Worm (Caenorhabditis elegans) whole organism, L4 larva: Measurements from ENCODE around the gene F27B10.1.

Experiments used
- F10B5.3 ChIP-seq: sonication (generic microtip); optimal IDR thresholded peaks from 2 replicates; lab custom pipeline; 2016; ENCODE audit warnings: mild to moderate bottlenecking, missing genetic modification characterization, missing compliant biosample characterization
- F49E8.2 ChIP-seq: sonication (generic microtip); optimal IDR thresholded peaks from 2 replicates; lab custom pipeline; 2016; ENCODE audit warnings: missing compliant biosample characterization, mild to moderate bottlenecking, missing genetic modification characterization, borderline replicate concordance
- Y105C5A.15 ChIP-seq: fragments of 200-800 bp; sonication (Bioruptor generic); IDR thresholded peaks from 2 replicates; pipeline ENCODE4 v1.3.6; 2022; ENCODE audit warnings: missing genetic modification characterization, missing compliant biosample characterization
- Y5F2A.4 ChIP-seq: fragments of 200-800 bp; sonication (Bioruptor generic); optimal IDR thresholded peaks from 2 replicates; lab custom pipeline; 2018; ENCODE audit warnings: mild to moderate bottlenecking, missing genetic modification characterization, missing compliant biosample characterization
- ZK337.2 ChIP-seq: fragments of 200-800 bp; sonication (Bioruptor generic); IDR thresholded peaks from 2 replicates; pipeline ENCODE4 v1.3.6; 2022; ENCODE audit warnings: missing genetic modification reagents, missing genetic modification characterization, missing compliant biosample characterization
- aly-2 ChIP-seq: sonication (generic microtip); optimal IDR thresholded peaks from 2 replicates; lab custom pipeline; 2018; ENCODE audit warnings: missing biosample characterization, missing genetic modification characterization
- ama-1 ChIP-seq: fragments of 150-350 bp; optimal IDR thresholded peaks from 2 replicates; lab custom pipeline; 2014; ENCODE audit warnings: inconsistent platforms, mixed read lengths
- arid-1 ChIP-seq: fragments of 200-800 bp; sonication (Bioruptor generic); conservative IDR thresholded peaks from 2 replicates; pipeline ENCODE4 v1.3.6; 2022; ENCODE audit warnings: missing genetic modification reagents, missing genetic modification characterization, missing compliant biosample characterization
- ceh-20 ChIP-seq: fragments of 200-800 bp; sonication (Bioruptor generic); IDR thresholded peaks from 2 replicates; pipeline ENCODE4 v1.3.6; 2022; ENCODE audit warnings: missing genetic modification reagents, missing genetic modification characterization, missing compliant biosample characterization
- ceh-28 ChIP-seq: fragments of 150-350 bp; optimal IDR thresholded peaks from 2 replicates; lab custom pipeline; 2014; ENCODE audit warnings: missing biosample characterization, missing genetic modification reagents, missing genetic modification characterization
- ceh-62 ChIP-seq: sonication (generic microtip); optimal IDR thresholded peaks from 2 replicates; lab custom pipeline; 2017; ENCODE audit warnings: missing biosample characterization, missing genetic modification characterization
- cey-2 ChIP-seq: sonication (generic microtip); optimal IDR thresholded peaks from 3 replicates; lab custom pipeline; 2017; ENCODE audit warnings: missing genetic modification characterization, mild to moderate bottlenecking, missing compliant biosample characterization, antibody characterized with exemption, borderline replicate concordance; ENCODE audit not compliant: insufficient read depth
- daf-12 ChIP-seq: fragments of 150-350 bp; optimal IDR thresholded peaks from 2 replicates; lab custom pipeline; 2014; ENCODE audit warnings: missing biosample characterization, missing genetic modification reagents, missing genetic modification characterization
- daf-16 ChIP-seq, 3 experiments: sonication (generic microtip); optimal IDR thresholded peaks; 2 replicates each; lab custom pipeline; 2016 to 2017; ENCODE audit warnings: missing genetic modification characterization in 3 of 3, missing genetic modification reagents in 3 of 3, mild to moderate bottlenecking in 2 of 3, missing compliant biosample characterization in 2 of 3, missing biosample characterization in 1 of 3, moderate library complexity in 1 of 3
- dmd-8 ChIP-seq: fragments of 200-800 bp; sonication (Bioruptor generic); IDR thresholded peaks from 2 replicates; pipeline ENCODE4 v1.3.6; 2022; ENCODE audit warnings: missing genetic modification characterization, missing compliant biosample characterization
- dpl-1 ChIP-seq: fragments of 150-350 bp; optimal IDR thresholded peaks from 2 replicates; lab custom pipeline; 2014; ENCODE audit warnings: missing biosample characterization, missing genetic modification reagents, missing genetic modification characterization
- duxl-1 ChIP-seq: sonication (generic microtip); optimal IDR thresholded peaks from 2 replicates; lab custom pipeline; 2016; ENCODE audit warnings: mild to moderate bottlenecking, missing genetic modification characterization, moderate library complexity, missing compliant biosample characterization; ENCODE audit not compliant: poor library complexity
- dve-1 ChIP-seq: sonication (generic microtip); optimal IDR thresholded peaks from 2 replicates; lab custom pipeline; 2017; ENCODE audit warnings: antibody characterized with exemption, mild to moderate bottlenecking, missing genetic modification characterization, missing compliant biosample characterization; ENCODE audit not compliant: insufficient read depth
- fos-1 ChIP-seq: fragments of 150-350 bp; optimal IDR thresholded peaks from 2 replicates; lab custom pipeline; 2014; ENCODE audit warnings: missing biosample characterization, missing genetic modification characterization
- gei-8 ChIP-seq: fragments of 200-800 bp; sonication (Bioruptor generic); optimal IDR thresholded peaks from 2 replicates; lab custom pipeline; 2018; ENCODE audit warnings: mild to moderate bottlenecking, missing genetic modification characterization, missing compliant biosample characterization
- hif-1 ChIP-seq, 2 experiments: sonication (generic microtip); optimal IDR thresholded peaks; 2 replicates each; lab custom pipeline; 2016 to 2017; ENCODE audit warnings: missing compliant biosample characterization in 2 of 2, missing genetic modification characterization in 2 of 2, missing genetic modification reagents in 2 of 2, missing genotype in 2 of 2, mild to moderate bottlenecking in 1 of 2
- hlh-11 ChIP-seq: fragments of 200-800 bp; sonication (Bioruptor generic); optimal IDR thresholded peaks from 2 replicates; lab custom pipeline; 2018; ENCODE audit warnings: mild to moderate bottlenecking, missing genetic modification characterization, missing compliant biosample characterization
- hmg-1.1 ChIP-seq: fragments of 200-800 bp; sonication (Bioruptor generic); IDR thresholded peaks from 2 replicates; pipeline ENCODE4 v1.3.6; 2022; ENCODE audit warnings: missing genetic modification reagents, missing genetic modification characterization, missing compliant biosample characterization
- lim-7 ChIP-seq: fragments of 200-800 bp; sonication (Bioruptor generic); IDR thresholded peaks from 2 replicates; pipeline ENCODE4 v1.3.6; 2022; ENCODE audit warnings: missing genetic modification characterization, missing compliant biosample characterization
- lin-1 ChIP-seq: fragments of 200-800 bp; sonication (Bioruptor generic); IDR thresholded peaks from 2 replicates; pipeline ENCODE4 v1.3.6; 2022; ENCODE audit warnings: missing genetic modification reagents, missing genetic modification characterization, missing compliant biosample characterization
- lin-15B ChIP-seq: fragments of 150-350 bp; sonication (generic microtip); optimal IDR thresholded peaks from 3 replicates; lab custom pipeline; 2014; ENCODE audit warnings: missing biosample characterization, missing genetic modification characterization
- madf-5 ChIP-seq, 2 experiments: fragments of 200-800 bp; sonication (Bioruptor generic); IDR thresholded peaks; 2 replicates each; pipeline ENCODE4 v1.3.6; 2022; ENCODE audit warnings: missing compliant biosample characterization in 2 of 2, missing genetic modification characterization in 2 of 2
- mdl-1 ChIP-seq, 2 experiments: fragments of 150-350 bp in 1 of 2; sonication (generic microtip) in 1 of 2; optimal IDR thresholded peaks; 2 replicates each; lab custom pipeline; 2014 to 2017; ENCODE audit warnings: missing biosample characterization in 2 of 2, missing genetic modification characterization in 2 of 2
- mdt-29 ChIP-seq: fragments of 200-800 bp; sonication (Bioruptor generic); IDR thresholded peaks from 2 replicates; pipeline ENCODE4 v1.3.6; 2022; ENCODE audit warnings: missing genetic modification reagents, missing genetic modification characterization, missing compliant biosample characterization
- mep-1 ChIP-seq: fragments of 150-350 bp; sonication (generic microtip); optimal IDR thresholded peaks from 3 replicates; lab custom pipeline; 2014; ENCODE audit warnings: missing biosample characterization, missing genetic modification characterization
- mes-2 ChIP-seq: sonication (generic microtip); optimal IDR thresholded peaks from 2 replicates; lab custom pipeline; 2016; ENCODE audit warnings: missing genotype, mild to moderate bottlenecking, missing genetic modification characterization, missing compliant biosample characterization; ENCODE audit not compliant: poor library complexity, severe bottlenecking
- mxl-2 ChIP-seq: fragments of 200-800 bp; sonication (Bioruptor generic); conservative IDR thresholded peaks from 2 replicates; pipeline ENCODE4 v1.3.6; 2022; ENCODE audit warnings: missing genetic modification reagents, missing genetic modification characterization, missing compliant biosample characterization
- nhr-10 ChIP-seq: fragments of 150-350 bp; optimal IDR thresholded peaks from 2 replicates; lab custom pipeline; 2014; ENCODE audit warnings: missing biosample characterization, missing genetic modification characterization
- nhr-41 ChIP-seq: fragments of 200-800 bp; sonication (Bioruptor generic); IDR thresholded peaks from 2 replicates; pipeline ENCODE4 v1.3.6; 2022; ENCODE audit warnings: missing genetic modification reagents, missing genetic modification characterization, missing compliant biosample characterization
- nhr-42 ChIP-seq: fragments of 200-800 bp; sonication (Bioruptor generic); IDR thresholded peaks from 2 replicates; pipeline ENCODE4 v1.3.6; 2022; ENCODE audit warnings: missing genetic modification characterization, missing compliant biosample characterization
- nhr-6 ChIP-seq: fragments of 150-350 bp; optimal IDR thresholded peaks from 2 replicates; lab custom pipeline; 2014; ENCODE audit warnings: missing biosample characterization, missing genetic modification characterization
- nhr-77 ChIP-seq: fragments of 150-350 bp; optimal IDR thresholded peaks from 2 replicates; lab custom pipeline; 2014; ENCODE audit warnings: missing biosample characterization, missing genetic modification characterization
- php-3 ChIP-seq: fragments of 200-800 bp; sonication (Bioruptor generic); IDR thresholded peaks from 2 replicates; pipeline ENCODE4 v1.3.6; 2022; ENCODE audit warnings: missing genetic modification reagents, missing genetic modification characterization, missing compliant biosample characterization
- set-16 ChIP-seq: fragments of 200-800 bp; sonication (Bioruptor generic); IDR thresholded peaks from 2 replicates; pipeline ENCODE4 v1.3.6; 2022; ENCODE audit warnings: missing genetic modification reagents, missing genetic modification characterization, missing compliant biosample characterization
- snpc-1.2 ChIP-seq: fragments of 200-800 bp; sonication (Bioruptor generic); IDR thresholded peaks from 2 replicates; pipeline ENCODE4 v1.3.6; 2022; ENCODE audit warnings: missing genetic modification reagents, missing genetic modification characterization, missing compliant biosample characterization
- snpc-4 ChIP-seq: fragments of 150-350 bp; optimal IDR thresholded peaks from 2 replicates; lab custom pipeline; 2014; ENCODE audit warnings: missing biosample characterization, missing genetic modification characterization
- spr-1 ChIP-seq: sonication (generic microtip); optimal IDR thresholded peaks from 2 replicates; lab custom pipeline; 2016; ENCODE audit warnings: mild to moderate bottlenecking, missing genetic modification characterization, missing compliant biosample characterization
- tag-97 ChIP-seq: fragments of 200-800 bp; sonication (Bioruptor generic); IDR thresholded peaks from 2 replicates; pipeline ENCODE4 v1.3.6; 2022; ENCODE audit warnings: missing genetic modification characterization, missing compliant biosample characterization
- tra-1 ChIP-seq: fragments of 200-800 bp; sonication (Bioruptor generic); IDR thresholded peaks from 2 replicates; pipeline ENCODE4 v1.3.6; 2022; ENCODE audit warnings: missing genetic modification reagents, missing genetic modification characterization, missing compliant biosample characterization
- unc-62 ChIP-seq, 3 experiments: fragments of 150-350 bp in 1 of 3; sonication (generic microtip); optimal IDR thresholded peaks in 2 of 3; peaks in 1 of 3; 1 replicate in 1 of 3; 2 replicates in 2 of 3; lab custom pipeline; 2014 to 2017; ENCODE audit warnings: missing biosample characterization in 3 of 3, missing genetic modification characterization in 3 of 3, missing genetic modification reagents in 3 of 3, missing genotype in 1 of 3
- vab-7 ChIP-seq: fragments of 200-800 bp; sonication (Bioruptor generic); IDR thresholded peaks from 2 replicates; pipeline ENCODE4 v1.3.6; 2022; ENCODE audit warnings: missing genetic modification reagents, missing genetic modification characterization, missing compliant biosample characterization
- zag-1 ChIP-seq: fragments of 150-350 bp; optimal IDR thresholded peaks from 2 replicates; lab custom pipeline; 2014; ENCODE audit warnings: missing biosample characterization, missing genetic modification characterization
- zfp-2 ChIP-seq: sonication (generic microtip); optimal IDR thresholded peaks from 2 replicates; lab custom pipeline; 2016; ENCODE audit warnings: mild to moderate bottlenecking, missing genetic modification characterization, missing compliant biosample characterization
- zfp-3 ChIP-seq: fragments of 200-800 bp; sonication (Bioruptor generic); conservative IDR thresholded peaks from 2 replicates; pipeline ENCODE4 v1.3.6; 2022; ENCODE audit warnings: missing genetic modification reagents, missing genetic modification characterization, missing compliant biosample characterization
- ztf-7 ChIP-seq: fragments of 150-350 bp; optimal IDR thresholded peaks from 2 replicates; lab custom pipeline; 2014; ENCODE audit warnings: missing biosample characterization, missing genetic modification characterization

The F27B10.1 gene

DNA sequence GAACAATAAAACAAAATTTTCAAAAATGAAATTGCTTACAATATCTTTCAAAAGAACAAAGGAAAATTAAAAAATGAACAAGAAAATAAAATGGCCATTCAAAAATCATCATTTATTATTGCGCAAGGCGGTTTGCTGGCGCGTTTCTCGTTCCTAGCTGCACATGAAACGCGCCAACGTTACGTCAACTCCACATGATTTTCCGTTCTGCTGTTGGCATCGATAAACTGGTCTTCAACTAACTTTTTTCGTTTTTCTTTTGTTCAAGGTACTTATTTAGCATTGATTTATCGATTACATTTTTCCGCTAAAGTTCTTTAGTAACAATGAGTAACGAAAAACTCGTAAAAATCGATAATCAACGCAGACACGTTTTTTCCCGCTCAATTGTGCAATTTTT is 12.0 kb upstream of the F27B10.1 start, which contains the start of the genes Y57E12AL.6 and Y57E12AL.1 (continued):
- TF ChIP-seq daf-12 (no peak), hlh-11 (tag; lab: Kevin White, UChicago) (peak; percentile 86), nhr-77 (peak; percentile 88), nhr-41 (GFP tag; lab: Robert Waterston, UW) (no peak), dpl-1 (GFP tag; lab: Kevin White, UChicago) (peak; percentile 85), ztf-7 (tag; lab: Kevin White, UChicago) (peak; percentile 84), duxl-1 (tag; lab: Kevin White, UChicago) (peak; percentile 60), Y105C5A.15 (GFP tag; lab: Robert Waterston, UW) (no peak), tag-97 (GFP tag; lab: Robert Waterston, UW) (no peak), php-3 (no peak), unc-62 (GFP tag; optimal IDR thresholded peaks at IDR 0.05 in 1 of 2; lab: Kevin White, UChicago) (no peak), unc-62 (tag; optimal IDR thresholded peaks at IDR 0.05; lab: Kevin White, UChicago) (no peak), ceh-62 (tag; lab: Kevin White, UChicago) (no peak), dve-1 (tag; lab: Kevin White, UChicago) (peak; percentile 83), ceh-20 (peak; percentile 72), cey-2 (tag; lab: Kevin White, UChicago) (no peak), mep-1 (tag; lab: Kevin White, UChicago) (peak; percentile 91), zag-1 (tag; lab: Kevin White, UChicago) (no peak), ama-1 (no peak), mdt-29 (no peak), F49E8.2 (tag; lab: Kevin White, UChicago) (no peak), Y5F2A.4 (GFP tag; lab: Kevin White, UChicago) (no peak), mes-2 (tag; lab: Kevin White, UChicago) (peak; percentile 88), nhr-6 (peak; percentile 56), vab-7 (GFP tag; lab: Robert Waterston, UW) (no peak), tra-1 (GFP tag; lab: Robert Waterston, UW) (no peak), hif-1 (tag; optimal IDR thresholded peaks at IDR 0.05; lab: Kevin White, UChicago) (peak in 1 of 2 experiments; percentile 43), aly-2 (tag; lab: Kevin White, UChicago) (no peak), mxl-2 (GFP tag; lab: Robert Waterston, UW) (no peak), madf-5 (GFP tag; IDR thresholded peaks at IDR 0.05; lab: Robert Waterston, UW) (no peak), nhr-42 (no peak), snpc-1.2 (no peak), lin-15B (tag; lab: Kevin White, UChicago) (no peak), arid-1 (GFP tag; lab: Robert Waterston, UW) (no peak), dmd-8 (no peak), ZK337.2 (GFP tag; lab: Robert Waterston, UW) (no peak), spr-1 (tag; lab: Kevin White, UChicago) (peak; percentile 73), F10B5.3 (no peak), gei-8 (GFP tag; lab: Kevin White, UChicago) (no peak), set-16 (GFP tag; lab: Robert Waterston, UW) (no peak), lin-1 (GFP tag; lab: Robert Waterston, UW) (no peak), hmg-1.1 (GFP tag; lab: Robert Waterston, UW) (peak; percentile 58), mdl-1 (tag; optimal IDR thresholded peaks at IDR 0.05; lab: Kevin White, UChicago) (peak in 1 of 2 experiments; percentile 65), lim-7 (GFP tag; lab: Robert Waterston, UW) (no peak), snpc-4 (no peak), ceh-28 (tag; lab: Kevin White, UChicago) (peak; percentile 79), fos-1 (tag; lab: Kevin White, UChicago) (no peak), daf-16 (GFP tag; optimal IDR thresholded peaks at IDR 0.05; lab: Kevin White, UChicago) (no peak), daf-16 (tag; optimal IDR thresholded peaks at IDR 0.05; lab: Kevin White, UChicago) (peak; percentile 64), zfp-3 (0 out of 2 replicates have a peak, but pooled peaks have one; percentile 67), nhr-10 (tag; lab: Kevin White, UChicago) (no peak), zfp-2 (tag; lab: Kevin White, UChicago) (no peak)
